Worm (Caenorhabditis elegans) whole organism, L2 larva: ENCODE results near the gene gcy-7.

Experiments
- mab-5 ChIP-seq: fragments of 150-350 bp; optimal IDR thresholded peaks from 2 replicates; lab custom pipeline; 2014; ENCODE audit warnings: missing biosample characterization, missing genetic modification characterization
- snpc-4 ChIP-seq: fragments of 150-350 bp; optimal IDR thresholded peaks from 2 replicates; lab custom pipeline; 2014; ENCODE audit warnings: missing biosample characterization, missing genetic modification characterization

The gcy-7 gene

DNA sequence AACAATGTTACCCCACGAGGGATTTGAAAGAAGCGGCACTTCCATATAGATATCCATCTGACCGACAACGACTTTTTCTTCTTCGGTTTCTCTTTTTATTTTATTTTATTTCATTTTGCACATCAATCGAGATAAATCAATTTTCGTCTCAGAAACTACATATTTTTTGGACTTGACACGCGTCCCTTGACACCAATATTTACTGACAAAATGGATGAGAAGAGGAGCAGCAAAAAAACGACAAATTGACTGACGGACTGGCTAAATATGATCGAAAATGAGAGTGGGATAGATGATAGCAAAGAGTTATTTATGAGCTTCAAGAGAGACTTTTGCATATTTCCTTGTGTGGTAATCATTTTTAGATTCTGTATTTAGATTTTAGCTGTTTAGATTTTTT, 50.2 kb downstream of the gcy-7 start:
- TF ChIP-seq mab-5 (tag; lab: Kevin White, UChicago) (peak; percentile 74), snpc-4 (tag; lab: Kevin White, UChicago) (no peak)
